Worm (Caenorhabditis elegans) whole organism, L2 larva: Measurements from ENCODE around the gene srh-8.

Experiments
- C34F6.9 ChIP-seq: fragments of 150-350 bp; optimal IDR thresholded peaks from 2 replicates; lab custom pipeline; 2014; ENCODE audit warnings: missing biosample characterization, missing genetic modification characterization
- F13H6.1 ChIP-seq: sonication (generic microtip); optimal IDR thresholded peaks from 2 replicates; lab custom pipeline; 2016; ENCODE audit warnings: missing genetic modification characterization, missing compliant biosample characterization
- Y55F3AM.14 ChIP-seq: fragments of 200-800 bp; sonication (Bioruptor generic); optimal IDR thresholded peaks from 2 replicates; lab custom pipeline; 2018; ENCODE audit warnings: mild to moderate bottlenecking, missing genetic modification characterization, missing compliant biosample characterization
- ZK546.5 ChIP-seq: sonication (generic microtip); optimal IDR thresholded peaks from 2 replicates; lab custom pipeline; 2017; ENCODE audit warnings: missing biosample characterization, missing genetic modification characterization
- alr-1 ChIP-seq: fragments of 150-350 bp; optimal IDR thresholded peaks from 2 replicates; lab custom pipeline; 2014; ENCODE audit warnings: missing biosample characterization, missing genetic modification characterization
- ama-1 ChIP-seq: fragments of 150-350 bp; optimal IDR thresholded peaks from 2 replicates; lab custom pipeline; 2018; ENCODE audit warnings: inconsistent platforms
- blmp-1 ChIP-seq: sonication (generic microtip); optimal IDR thresholded peaks from 2 replicates; lab custom pipeline; 2017; ENCODE audit warnings: missing genetic modification characterization, mild to moderate bottlenecking, missing compliant biosample characterization, antibody characterized with exemption, moderate library complexity; ENCODE audit not compliant: insufficient read depth
- ceh-82 ChIP-seq: fragments of 150-350 bp; optimal IDR thresholded peaks from 2 replicates; lab custom pipeline; 2014; ENCODE audit warnings: missing biosample characterization, missing genetic modification characterization
- crh-2 ChIP-seq: sonication (generic microtip); optimal IDR thresholded peaks from 2 replicates; lab custom pipeline; 2017; ENCODE audit warnings: missing biosample characterization, missing genetic modification characterization
- dmd-4 ChIP-seq: sonication (generic microtip); optimal IDR thresholded peaks from 2 replicates; lab custom pipeline; 2017; ENCODE audit warnings: missing biosample characterization, missing genetic modification characterization
- egl-27 ChIP-seq: sonication (generic microtip); optimal IDR thresholded peaks from 3 replicates; lab custom pipeline; 2017; ENCODE audit warnings: missing biosample characterization, missing genetic modification reagents, missing genetic modification characterization
- elt-3 ChIP-seq: sonication (generic microtip); optimal IDR thresholded peaks from 2 replicates; lab custom pipeline; 2017; ENCODE audit warnings: missing biosample characterization, missing genetic modification characterization
- fos-1 ChIP-seq: fragments of 150-350 bp; optimal IDR thresholded peaks from 2 replicates; lab custom pipeline; 2014; ENCODE audit warnings: missing biosample characterization, missing genetic modification characterization
- gmeb-1 ChIP-seq: fragments of 150-350 bp; optimal IDR thresholded peaks from 2 replicates; lab custom pipeline; 2014; ENCODE audit warnings: missing biosample characterization, missing genetic modification characterization
- lin-11 ChIP-seq: fragments of 150-350 bp; sonication (generic microtip); optimal IDR thresholded peaks from 2 replicates; lab custom pipeline; 2014; ENCODE audit warnings: missing biosample characterization, missing genetic modification characterization, inconsistent platforms, mixed read lengths
- lin-13 ChIP-seq: fragments of 150-350 bp; optimal IDR thresholded peaks from 2 replicates; lab custom pipeline; 2014; ENCODE audit warnings: missing biosample characterization, missing genetic modification reagents, missing genetic modification characterization
- lin-39 ChIP-seq: fragments of 150-350 bp; optimal IDR thresholded peaks from 2 replicates; lab custom pipeline; 2014; ENCODE audit warnings: missing biosample characterization, missing genetic modification reagents, missing genetic modification characterization
- lsy-2 ChIP-seq, 2 experiments: fragments of 150-350 bp in 1 of 2; sonication (generic microtip) in 1 of 2; optimal IDR thresholded peaks; 2 replicates each; lab custom pipeline; 2014 to 2017; ENCODE audit warnings: missing biosample characterization in 2 of 2, missing genetic modification characterization in 2 of 2
- mab-5 ChIP-seq: fragments of 150-350 bp; optimal IDR thresholded peaks from 2 replicates; lab custom pipeline; 2014; ENCODE audit warnings: missing biosample characterization, missing genetic modification characterization
- mbf-1 ChIP-seq: sonication (generic microtip); optimal IDR thresholded peaks from 2 replicates; lab custom pipeline; 2017; ENCODE audit warnings: missing biosample characterization, missing genetic modification characterization
- nhr-11 ChIP-seq: fragments of 150-350 bp; optimal IDR thresholded peaks from 2 replicates; lab custom pipeline; 2014; ENCODE audit warnings: missing biosample characterization, missing genetic modification characterization
- nhr-12 ChIP-seq: fragments of 150-350 bp; optimal IDR thresholded peaks from 2 replicates; lab custom pipeline; 2014; ENCODE audit warnings: missing biosample characterization, missing genetic modification characterization
- nhr-129 ChIP-seq: fragments of 150-350 bp; optimal IDR thresholded peaks from 2 replicates; lab custom pipeline; 2014; ENCODE audit warnings: missing biosample characterization, missing genetic modification characterization
- nhr-21 ChIP-seq: fragments of 150-350 bp; optimal IDR thresholded peaks from 2 replicates; lab custom pipeline; 2014; ENCODE audit warnings: missing biosample characterization, missing genetic modification characterization
- nhr-23 ChIP-seq: fragments of 150-350 bp; optimal IDR thresholded peaks from 2 replicates; lab custom pipeline; 2014; ENCODE audit warnings: missing biosample characterization, missing genetic modification reagents, missing genetic modification characterization
- nhr-6 ChIP-seq: fragments of 150-350 bp; optimal IDR thresholded peaks from 2 replicates; lab custom pipeline; 2014; ENCODE audit warnings: missing biosample characterization, missing genetic modification characterization
- peb-1 ChIP-seq: fragments of 150-350 bp; optimal IDR thresholded peaks from 2 replicates; lab custom pipeline; 2014; ENCODE audit warnings: missing biosample characterization, missing genetic modification characterization
- sem-4 ChIP-seq: fragments of 150-350 bp; optimal IDR thresholded peaks from 2 replicates; lab custom pipeline; 2014; ENCODE audit warnings: missing biosample characterization, missing genetic modification reagents, missing genetic modification characterization
- skn-1 ChIP-seq: sonication (generic microtip); optimal IDR thresholded peaks from 2 replicates; lab custom pipeline; 2017; ENCODE audit warnings: missing biosample characterization, missing genetic modification characterization
- sma-3 ChIP-seq: sonication (generic microtip); optimal IDR thresholded peaks from 2 replicates; lab custom pipeline; 2016; ENCODE audit warnings: missing genetic modification reagents, missing genetic modification characterization, missing compliant biosample characterization
- sma-9 ChIP-seq, 2 experiments: fragments of 150-350 bp in 1 of 2; sonication (generic microtip) in 1 of 2; optimal IDR thresholded peaks; 2 replicates each; lab custom pipeline; 2014 to 2016; ENCODE audit warnings: missing genetic modification characterization in 2 of 2, mild to moderate bottlenecking in 1 of 2, missing biosample characterization in 1 of 2, missing compliant biosample characterization in 1 of 2, missing genetic modification reagents in 1 of 2, moderate library complexity in 1 of 2
- snpc-4 ChIP-seq: fragments of 150-350 bp; optimal IDR thresholded peaks from 2 replicates; lab custom pipeline; 2014; ENCODE audit warnings: missing biosample characterization, missing genetic modification characterization
- unc-39 ChIP-seq: fragments of 150-350 bp; optimal IDR thresholded peaks from 2 replicates; lab custom pipeline; 2014; ENCODE audit warnings: missing biosample characterization, missing genetic modification characterization
- unc-62 ChIP-seq: fragments of 150-350 bp; optimal IDR thresholded peaks from 2 replicates; lab custom pipeline; 2014; ENCODE audit warnings: missing biosample characterization, missing genetic modification reagents, missing genetic modification characterization
- zag-1 ChIP-seq: fragments of 150-350 bp; optimal IDR thresholded peaks from 2 replicates; lab custom pipeline; 2014; ENCODE audit warnings: missing biosample characterization, missing genetic modification characterization
- ztf-1 ChIP-seq: fragments of 200-800 bp; sonication (Bioruptor generic); conservative IDR thresholded peaks from 2 replicates; pipeline ENCODE4 v1.3.6; 2022; ENCODE audit warnings: missing genetic modification characterization, missing compliant biosample characterization
- ztf-11 ChIP-seq: sonication (generic microtip); optimal IDR thresholded peaks from 2 replicates; lab custom pipeline; 2017; ENCODE audit warnings: missing biosample characterization, missing genetic modification characterization
- ztf-4 ChIP-seq: fragments of 150-350 bp; optimal IDR thresholded peaks from 2 replicates; lab custom pipeline; 2014; ENCODE audit warnings: missing biosample characterization, missing genetic modification characterization

srh-8 gene

ce11 chrV:3969664-3970063 is 35.7 kb upstream of the srh-8 start:
- TF ChIP-seq sem-4 (tag; lab: Kevin White, UChicago) (no peak), dmd-4 (tag; lab: Kevin White, UChicago) (no peak), C34F6.9 (no peak), elt-3 (no peak), nhr-21 (tag; lab: Kevin White, UChicago) (no peak), ZK546.5 (tag; lab: Kevin White, UChicago) (no peak), unc-62 (no peak), peb-1 (tag; lab: Kevin White, UChicago) (no peak), nhr-129 (no peak), fos-1 (tag; lab: Kevin White, UChicago) (no peak), Y55F3AM.14 (GFP tag; lab: Kevin White, UChicago) (no peak), nhr-6 (no peak), mbf-1 (no peak), ama-1 (no peak), nhr-11 (tag; lab: Kevin White, UChicago) (no peak), gmeb-1 (no peak)

- peak; percentile 36 for TF ChIP-seq fos-1 (tag; lab: Kevin White, UChicago)
- TF ChIP-seq mab-5 (tag; lab: Kevin White, UChicago), result no peak
- TF ChIP-seq sma-9 (GFP tag; optimal IDR thresholded peaks at IDR 0.05; lab: Kevin White, UChicago), result peak; percentile 58
- no peak for TF ChIP-seq sma-9 (tag; optimal IDR thresholded peaks at IDR 0.05; lab: Kevin White, UChicago)
Measured at ce11 chrV:3970410-3970809, 34.9 kb upstream of the srh-8 start, which contains the start of gene cyp-34A9. Gene cyp-34A9 (minus strand): TSS chrV:3970540.

ce11 chrV:3972846-3973245 is 32.5 kb upstream of the srh-8 start, which contains the start of gene cyp-34A10:
Gene cyp-34A10 (minus strand): TSS chrV:3972991.
- TF ChIP-seq gmeb-1 (no peak), unc-62 (no peak), crh-2 (tag; lab: Kevin White, UChicago) (no peak), snpc-4 (tag; lab: Kevin White, UChicago) (no peak), nhr-12 (tag; lab: Kevin White, UChicago) (no peak), Y55F3AM.14 (GFP tag; lab: Kevin White, UChicago) (no peak), nhr-23 (tag; lab: Kevin White, UChicago) (no peak)

ce11 chrV:3974361-3974760 is 31.0 kb upstream of the srh-8 start, which contains the start of gene str-82:
Gene str-82 (plus strand): TSS chrV:3974661.
- TF ChIP-seq nhr-23 (tag; lab: Kevin White, UChicago) (no peak), blmp-1 (tag; lab: Kevin White, UChicago) (no peak), ztf-11 (no peak), snpc-4 (tag; lab: Kevin White, UChicago) (no peak), gmeb-1 (no peak), egl-27 (no peak), nhr-11 (tag; lab: Kevin White, UChicago) (no peak), fos-1 (tag; lab: Kevin White, UChicago) (no peak), sma-3 (GFP tag; lab: Kevin White, UChicago) (no peak), elt-3 (no peak)

- TF ChIP-seq nhr-129 (no peak), sma-9 (GFP tag; optimal IDR thresholded peaks at IDR 0.05; lab: Kevin White, UChicago) (no peak), sma-9 (tag; optimal IDR thresholded peaks at IDR 0.05; lab: Kevin White, UChicago) (no peak)
Measured at ce11 chrV:3976964-3977363, 28.4 kb upstream of the srh-8 start, which contains the start of gene str-83. Gene str-83 (plus strand): TSS chrV:3977264.

- TF ChIP-seq Y55F3AM.14 (GFP tag; lab: Kevin White, UChicago), result no peak
- no peak for TF ChIP-seq nhr-11 (tag; lab: Kevin White, UChicago)
- no peak for TF ChIP-seq blmp-1 (tag; lab: Kevin White, UChicago)
- TF ChIP-seq alr-1 (tag; lab: Kevin White, UChicago), result no peak
- TF ChIP-seq ZK546.5 (tag; lab: Kevin White, UChicago), result no peak
Measured at ce11 chrV:3979053-3979452, 26.3 kb upstream of the srh-8 start, which contains the start of gene nlp-34. Gene nlp-34 (minus strand): TSS chrV:3979134.

- no peak for TF ChIP-seq C34F6.9
- TF ChIP-seq ama-1, result no peak
- no peak for TF ChIP-seq peb-1 (tag; lab: Kevin White, UChicago)
- no peak for TF ChIP-seq zag-1
- no peak for TF ChIP-seq nhr-6
- TF ChIP-seq blmp-1 (tag; lab: Kevin White, UChicago), result peak; percentile 57
- no peak for TF ChIP-seq ceh-82 (tag; lab: Kevin White, UChicago)
- peak; percentile 10 for TF ChIP-seq F13H6.1 (tag; lab: Kevin White, UChicago)
- TF ChIP-seq dmd-4 (tag; lab: Kevin White, UChicago), result no peak
- no peak for TF ChIP-seq ztf-1
- no peak for TF ChIP-seq nhr-11 (tag; lab: Kevin White, UChicago)
- TF ChIP-seq unc-39 (tag; lab: Kevin White, UChicago), result no peak
- no peak for TF ChIP-seq skn-1 (tag; lab: Kevin White, UChicago)
- no peak for TF ChIP-seq nhr-129
- TF ChIP-seq lsy-2 (tag; optimal IDR thresholded peaks at IDR 0.05; lab: Kevin White, UChicago), result no peak
- TF ChIP-seq alr-1 (tag; lab: Kevin White, UChicago), result no peak
- peak; percentile 34 for TF ChIP-seq fos-1 (tag; lab: Kevin White, UChicago)
- no peak for TF ChIP-seq lin-39
- TF ChIP-seq lin-13 (GFP tag; lab: Kevin White, UChicago), result no peak
- no peak for TF ChIP-seq lin-11 (tag; lab: Kevin White, UChicago)
- TF ChIP-seq mbf-1, result no peak
- TF ChIP-seq sma-3 (GFP tag; lab: Kevin White, UChicago), result peak; percentile 90
- TF ChIP-seq crh-2 (tag; lab: Kevin White, UChicago), result peak; percentile 5
- no peak for TF ChIP-seq ztf-4 (tag; lab: Kevin White, UChicago)
Measured at ce11 chrV:3979819-3980218, 25.5 kb upstream of the srh-8 start, which contains the start of gene nlp-31. Gene nlp-31 (plus strand): TSS chrV:3980055.
